Worm (Caenorhabditis elegans) whole organism, mixed stage, embryonic: ENCODE measurements around the gene col-167.
A peak's percentile ranks its signal among the peaks of the same experiment; 100 is the strongest.

Experiments
- M03D4.4 ChIP-seq: sonication (generic microtip); optimal IDR thresholded peaks from 2 replicates; lab custom pipeline; 2017; ENCODE audit warnings: mild to moderate bottlenecking, missing genetic modification characterization, missing compliant biosample characterization
- bed-3 ChIP-seq: fragments of 200-800 bp; sonication (Bioruptor generic); optimal IDR thresholded peaks from 3 replicates; lab custom pipeline; 2018; ENCODE audit warnings: mild to moderate bottlenecking, missing genetic modification characterization, moderate library complexity, missing compliant biosample characterization
- blmp-1 ChIP-seq: fragments of 150-350 bp; optimal IDR thresholded peaks from 2 replicates; lab custom pipeline; 2014; ENCODE audit warnings: missing biosample characterization, missing genetic modification characterization
- ceh-83 ChIP-seq: fragments of 200-800 bp; sonication (Bioruptor generic); optimal IDR thresholded peaks from 2 replicates; lab custom pipeline; 2018; ENCODE audit warnings: mild to moderate bottlenecking, missing genetic modification characterization, missing compliant biosample characterization
- ces-1 ChIP-seq: fragments of 150-350 bp; optimal IDR thresholded peaks from 2 replicates; lab custom pipeline; 2014; ENCODE audit warnings: missing biosample characterization, missing genetic modification reagents, missing genetic modification characterization
- cnd-1 ChIP-seq: fragments of 200-800 bp; sonication (Bioruptor generic); optimal IDR thresholded peaks from 2 replicates; lab custom pipeline; 2018; ENCODE audit warnings: mild to moderate bottlenecking, missing genetic modification characterization, missing compliant biosample characterization
- drap-1 ChIP-seq: fragments of 200-800 bp; sonication (Bioruptor generic); optimal IDR thresholded peaks from 3 replicates; lab custom pipeline; 2018; ENCODE audit warnings: mild to moderate bottlenecking, missing genetic modification characterization, missing compliant biosample characterization
- elt-3 ChIP-seq: fragments of 150-350 bp; optimal IDR thresholded peaks from 2 replicates; lab custom pipeline; 2014; ENCODE audit warnings: missing biosample characterization, missing genetic modification characterization
- ham-2 ChIP-seq: fragments of 200-800 bp; sonication (Bioruptor generic); optimal IDR thresholded peaks from 2 replicates; lab custom pipeline; 2018; ENCODE audit warnings: mild to moderate bottlenecking, missing genetic modification characterization, missing compliant biosample characterization
- hlh-1 ChIP-seq: fragments of 150-350 bp; optimal IDR thresholded peaks from 2 replicates; lab custom pipeline; 2014; ENCODE audit warnings: missing biosample characterization, missing genetic modification reagents, missing genetic modification characterization
- lin-13 ChIP-seq: fragments of 150-350 bp; optimal IDR thresholded peaks from 2 replicates; lab custom pipeline; 2014; ENCODE audit warnings: missing biosample characterization, missing genetic modification characterization
- lin-32 ChIP-seq: fragments of 200-800 bp; sonication (Bioruptor generic); optimal IDR thresholded peaks from 2 replicates; lab custom pipeline; 2018; ENCODE audit warnings: mild to moderate bottlenecking, missing genetic modification characterization, missing compliant biosample characterization
- lsy-2 ChIP-seq: fragments of 150-350 bp; optimal IDR thresholded peaks from 2 replicates; lab custom pipeline; 2014; ENCODE audit warnings: missing biosample characterization, missing genetic modification characterization
- mab-5 ChIP-seq: fragments of 150-350 bp; optimal IDR thresholded peaks from 2 replicates; lab custom pipeline; 2014; ENCODE audit warnings: missing biosample characterization, missing genetic modification characterization
- mep-1 ChIP-seq: fragments of 150-350 bp; optimal IDR thresholded peaks from 2 replicates; lab custom pipeline; 2017; ENCODE audit warnings: missing biosample characterization, missing genetic modification reagents, missing genetic modification characterization, inconsistent platforms
- mls-2 ChIP-seq: sonication (generic microtip); optimal IDR thresholded peaks from 2 replicates; lab custom pipeline; 2016; ENCODE audit warnings: mild to moderate bottlenecking, missing genetic modification characterization, moderate library complexity, missing compliant biosample characterization
- nhr-12 ChIP-seq: fragments of 150-350 bp; optimal IDR thresholded peaks from 2 replicates; lab custom pipeline; 2014; ENCODE audit warnings: missing biosample characterization, missing genetic modification characterization
- nhr-2 ChIP-seq: fragments of 150-350 bp; optimal IDR thresholded peaks from 2 replicates; lab custom pipeline; 2014; ENCODE audit warnings: missing biosample characterization, missing genetic modification characterization
- nhr-237 ChIP-seq: fragments of 150-350 bp; optimal IDR thresholded peaks from 2 replicates; lab custom pipeline; 2014; ENCODE audit warnings: missing biosample characterization, missing genetic modification characterization
- nhr-28 ChIP-seq: fragments of 150-350 bp; optimal IDR thresholded peaks from 2 replicates; lab custom pipeline; 2014; ENCODE audit warnings: missing biosample characterization, missing genetic modification characterization
- nhr-76 ChIP-seq: sonication (generic microtip); optimal IDR thresholded peaks from 2 replicates; lab custom pipeline; 2017; ENCODE audit warnings: missing biosample characterization, missing genetic modification characterization
- pha-4 ChIP-seq: fragments of 150-350 bp; optimal IDR thresholded peaks from 2 replicates; lab custom pipeline; 2018; ENCODE audit warnings: missing biosample characterization, missing genetic modification reagents, missing genetic modification characterization
- sem-2 ChIP-seq: fragments of 200-800 bp; sonication (Bioruptor generic); optimal IDR thresholded peaks from 2 replicates; lab custom pipeline; 2018; ENCODE audit warnings: mild to moderate bottlenecking, missing genetic modification characterization, missing compliant biosample characterization
- snpc-4 ChIP-seq: fragments of 150-350 bp; optimal IDR thresholded peaks from 2 replicates; lab custom pipeline; 2014; ENCODE audit warnings: missing biosample characterization, missing genetic modification characterization
- sptf-1 ChIP-seq: sonication (generic microtip); optimal IDR thresholded peaks from 2 replicates; lab custom pipeline; 2017; ENCODE audit warnings: mild to moderate bottlenecking, missing genetic modification characterization, moderate library complexity, missing compliant biosample characterization
- tbx-8 ChIP-seq: fragments of 200-800 bp; sonication (Bioruptor generic); optimal IDR thresholded peaks from 2 replicates; lab custom pipeline; 2018; ENCODE audit warnings: mild to moderate bottlenecking, missing genetic modification characterization, moderate library complexity, missing compliant biosample characterization
- unc-120 ChIP-seq: sonication (generic microtip); optimal IDR thresholded peaks from 2 replicates; lab custom pipeline; 2017; ENCODE audit warnings: missing genetic modification characterization, missing compliant biosample characterization; ENCODE audit not compliant: poor library complexity, severe bottlenecking
- unc-62 ChIP-seq: fragments of 150-350 bp; optimal IDR thresholded peaks from 2 replicates; lab custom pipeline; 2014; ENCODE audit warnings: missing biosample characterization, missing genetic modification reagents, missing genetic modification characterization
- zip-8 ChIP-seq: fragments of 150-350 bp; optimal IDR thresholded peaks from 2 replicates; lab custom pipeline; 2014; ENCODE audit warnings: missing biosample characterization, missing genetic modification characterization
- ztf-11 ChIP-seq: fragments of 150-350 bp; optimal IDR thresholded peaks from 2 replicates; lab custom pipeline; 2014; ENCODE audit warnings: missing biosample characterization, missing genetic modification characterization

The col-167 gene

DNA sequence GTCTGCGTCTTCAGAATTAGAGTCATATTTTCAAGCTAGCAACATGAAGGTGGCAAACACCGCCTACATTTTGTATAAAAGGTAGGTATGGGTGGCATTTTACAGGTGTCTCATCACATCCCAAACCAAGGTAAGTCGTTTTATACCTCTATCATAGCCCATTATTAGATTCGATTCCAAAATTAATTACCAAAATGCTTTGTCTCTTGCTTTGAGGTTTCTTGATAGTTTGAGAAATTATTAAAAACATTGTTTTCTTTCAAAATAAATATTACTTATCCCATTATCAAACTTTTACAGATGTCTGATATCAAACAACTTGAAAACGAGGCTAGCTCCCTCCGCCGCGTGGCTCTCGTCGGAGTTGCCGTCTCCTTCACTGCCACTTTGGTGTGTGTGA, 2.8 kb downstream of the col-167 start, which contains the start of gene col-168:
Gene col-168, plus strand, starts transcription at position 301 of the 400 bp plus-strand sequence.
- TF ChIP-seq mab-5 (tag; lab: Kevin White, UChicago) (no peak), snpc-4 (tag; lab: Kevin White, UChicago) (no peak), pha-4 (tag; lab: Kevin White, UChicago) (no peak), hlh-1 (no peak), cnd-1 (tag; lab: Kevin White, UChicago) (no peak), drap-1 (GFP tag; lab: Kevin White, UChicago) (no peak), mep-1 (no peak), zip-8 (tag; lab: Kevin White, UChicago) (no peak), lin-13 (tag; lab: Kevin White, UChicago) (no peak), nhr-237 (tag; lab: Kevin White, UChicago) (no peak), sem-2 (no peak), lin-32 (no peak), ces-1 (GFP tag; lab: Kevin White, UChicago) (no peak), elt-3 (tag; lab: Kevin White, UChicago) (no peak), sptf-1 (no peak), ztf-11 (tag; lab: Kevin White, UChicago) (no peak), nhr-12 (tag; lab: Kevin White, UChicago) (no peak), ceh-83 (no peak), blmp-1 (tag; lab: Kevin White, UChicago) (no peak)
- TF ChIP-seq, all 35 proteins: peak for 0

- peak; percentile 30 for TF ChIP-seq zip-8 (tag; lab: Kevin White, UChicago)
- TF ChIP-seq unc-120, result no peak
- no peak for TF ChIP-seq pha-4 (tag; lab: Kevin White, UChicago)
- TF ChIP-seq lsy-2 (tag; lab: Kevin White, UChicago), result no peak
- no peak for TF ChIP-seq ham-2 (GFP tag; lab: Kevin White, UChicago)
- TF ChIP-seq nhr-12 (tag; lab: Kevin White, UChicago), result no peak
- no peak for TF ChIP-seq mls-2 (tag; lab: Kevin White, UChicago)
Measured at ce11 chrX:6328860-6329259, 5.6 kb downstream of the col-167 start, which contains the start of gene col-169. TSS of gene col-169 (plus strand) at chrX:6329160.

DNA sequence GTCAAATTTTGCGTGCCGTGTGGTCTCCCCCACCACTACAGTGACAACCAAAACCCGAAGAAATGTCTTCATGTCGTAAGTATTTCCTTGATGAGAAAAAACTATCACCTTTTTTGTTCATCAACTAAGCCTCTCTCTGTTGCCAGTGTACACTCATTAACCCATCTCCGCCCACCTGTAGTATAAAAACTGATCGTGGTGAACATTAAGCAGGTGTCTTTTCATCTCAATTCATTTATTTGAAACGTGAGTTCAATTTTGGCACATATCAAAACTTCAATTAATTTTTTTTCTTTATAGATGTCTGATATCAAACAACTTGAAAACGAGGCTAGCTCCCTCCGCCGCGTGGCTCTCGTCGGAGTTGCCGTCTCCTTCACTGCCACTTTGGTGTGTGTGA, 8.1 kb downstream of the col-167 start, which contains the start of gene col-170:
Gene col-170, plus strand, starts transcription at position 301 of the 400 bp plus-strand sequence.
- TF ChIP-seq mls-2 (tag; lab: Kevin White, UChicago) (no peak), nhr-28 (no peak), zip-8 (tag; lab: Kevin White, UChicago) (no peak), lin-13 (tag; lab: Kevin White, UChicago) (no peak), ham-2 (GFP tag; lab: Kevin White, UChicago) (no peak), unc-62 (GFP tag; lab: Kevin White, UChicago) (no peak), mep-1 (no peak), blmp-1 (tag; lab: Kevin White, UChicago) (no peak), lin-32 (no peak)
- TF ChIP-seq, all 35 proteins: peak for 0

ce11 chrX:6333998-6334397, 10.7 kb downstream of the col-167 start, which contains the start of gene col-171:
TSS of gene col-171 (plus strand) at chrX:6334298.
- TF ChIP-seq M03D4.4 (tag; lab: Kevin White, UChicago) (no peak), sem-2 (no peak), nhr-76 (tag; lab: Kevin White, UChicago) (no peak), nhr-237 (tag; lab: Kevin White, UChicago) (no peak), lin-32 (no peak), mab-5 (tag; lab: Kevin White, UChicago) (no peak), lin-13 (tag; lab: Kevin White, UChicago) (no peak), bed-3 (no peak), tbx-8 (GFP tag; lab: Kevin White, UChicago) (no peak), ham-2 (GFP tag; lab: Kevin White, UChicago) (no peak), ceh-83 (no peak), nhr-28 (no peak), nhr-2 (tag; lab: Kevin White, UChicago) (no peak), snpc-4 (tag; lab: Kevin White, UChicago) (no peak), unc-120 (no peak), mls-2 (tag; lab: Kevin White, UChicago) (no peak)

DNA sequence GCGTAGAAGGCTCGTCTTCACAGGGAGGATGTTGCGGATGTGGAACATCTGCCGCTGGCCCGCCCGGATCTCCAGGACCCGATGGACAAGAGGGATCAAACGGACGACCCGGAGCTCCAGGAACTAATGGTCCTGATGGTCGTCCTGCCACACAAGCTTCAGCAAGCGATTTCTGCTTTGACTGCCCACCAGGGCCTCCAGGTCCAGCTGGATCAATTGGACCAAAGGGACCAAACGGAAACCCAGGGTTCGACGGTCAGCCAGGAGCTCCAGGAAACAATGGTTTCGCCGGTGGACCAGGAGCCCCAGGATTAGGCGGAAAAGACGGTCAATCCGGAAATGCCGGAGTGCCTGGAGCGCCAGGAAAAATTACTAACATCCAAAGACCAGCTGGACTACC, 11.3 kb downstream of the col-167 start:
- TF ChIP-seq bed-3 (no peak), M03D4.4 (tag; lab: Kevin White, UChicago) (no peak), nhr-28 (no peak), sptf-1 (no peak), mls-2 (tag; lab: Kevin White, UChicago) (no peak), mep-1 (no peak), snpc-4 (tag; lab: Kevin White, UChicago) (no peak), nhr-76 (tag; lab: Kevin White, UChicago) (no peak), blmp-1 (tag; lab: Kevin White, UChicago) (no peak)
